Worm (Caenorhabditis elegans) whole organism, late embryonic: ENCODE data around the gene gst-33.

Source experiments
- C08G9.2 ChIP-seq: sonication (generic microtip); optimal IDR thresholded peaks from 2 replicates; lab custom pipeline; 2016; ENCODE audit warnings: mild to moderate bottlenecking, missing genetic modification characterization, moderate library complexity, missing compliant biosample characterization
- ahr-1 ChIP-seq: sonication (generic microtip); optimal IDR thresholded peaks from 2 replicates; lab custom pipeline; 2016; ENCODE audit warnings: missing genetic modification characterization, missing compliant biosample characterization
- ama-1 ChIP-seq: fragments of 150-350 bp; optimal IDR thresholded peaks from 2 replicates; lab custom pipeline; 2014
- elt-4 ChIP-seq: sonication (generic microtip); optimal IDR thresholded peaks from 2 replicates; lab custom pipeline; 2016; ENCODE audit warnings: missing genetic modification characterization, missing compliant biosample characterization
- ets-4 ChIP-seq: sonication (generic microtip); optimal IDR thresholded peaks from 2 replicates; lab custom pipeline; 2016; ENCODE audit warnings: missing genetic modification characterization, missing compliant biosample characterization
- hlh-8 ChIP-seq: sonication (generic microtip); optimal IDR thresholded peaks from 2 replicates; lab custom pipeline; 2016; ENCODE audit warnings: missing genotype, missing genetic modification characterization, missing compliant biosample characterization
- mec-3 ChIP-seq: sonication (generic microtip); optimal IDR thresholded peaks from 2 replicates; lab custom pipeline; 2016; ENCODE audit warnings: borderline replicate concordance, missing genetic modification characterization, missing compliant biosample characterization
- nhr-11 ChIP-seq: fragments of 150-350 bp; optimal IDR thresholded peaks from 2 replicates; lab custom pipeline; 2014; ENCODE audit warnings: missing biosample characterization, missing genetic modification characterization
- pha-4 ChIP-seq: fragments of 150-350 bp; optimal IDR thresholded peaks from 2 replicates; lab custom pipeline; 2018; ENCODE audit warnings: missing biosample characterization, missing genetic modification reagents, missing genetic modification characterization
- pqm-1 ChIP-seq: sonication (generic microtip); optimal IDR thresholded peaks from 2 replicates; lab custom pipeline; 2016; ENCODE audit warnings: missing genetic modification characterization, missing compliant biosample characterization
- sox-4 ChIP-seq: sonication (generic microtip); optimal IDR thresholded peaks from 2 replicates; lab custom pipeline; 2017; ENCODE audit warnings: mild to moderate bottlenecking, missing genetic modification characterization, inconsistent platforms, missing compliant biosample characterization
- tbx-2 ChIP-seq: sonication (generic microtip); optimal IDR thresholded peaks from 2 replicates; lab custom pipeline; 2016; ENCODE audit warnings: missing genetic modification characterization, missing compliant biosample characterization

DNA sequence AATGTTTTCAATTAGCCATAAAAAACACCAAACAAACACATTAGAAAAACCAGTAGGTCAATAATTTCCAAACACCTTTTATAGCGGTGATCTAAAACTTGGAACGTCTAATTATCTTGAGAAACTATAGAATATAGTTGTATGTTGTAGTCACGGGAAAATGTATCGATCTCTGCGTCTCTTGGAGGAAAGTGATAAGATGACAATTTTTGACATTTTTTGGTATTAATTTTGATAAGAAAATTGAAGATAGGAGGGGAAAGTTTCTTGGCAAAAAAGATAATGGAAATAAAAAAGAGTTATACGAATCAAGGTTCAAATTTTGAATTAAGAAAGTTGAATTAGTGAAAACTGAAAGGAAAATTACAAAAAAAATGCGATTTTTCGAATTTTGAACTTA is 37.4 kb upstream of the gst-33 start:
- TF ChIP-seq C08G9.2 (tag; lab: Kevin White, UChicago) (no peak), ets-4 (tag; lab: Kevin White, UChicago) (no peak), nhr-11 (tag; lab: Kevin White, UChicago) (no peak), pha-4 (no peak), ahr-1 (tag; lab: Kevin White, UChicago) (no peak), hlh-8 (tag; lab: Kevin White, UChicago) (no peak), elt-4 (tag; lab: Kevin White, UChicago) (no peak), mec-3 (tag; lab: Kevin White, UChicago) (no peak), sox-4 (tag; lab: Kevin White, UChicago) (no peak), ama-1 (lab: Kevin White, UChicago) (no peak), pqm-1 (tag; lab: Kevin White, UChicago) (no peak), tbx-2 (tag; lab: Kevin White, UChicago) (no peak)
